Worm (Caenorhabditis elegans) whole organism, L1 larva: ENCODE data around the gene R01E6.2.

ENCODE experiments used
- C16A3.4 ChIP-seq: fragments of 150-350 bp; optimal IDR thresholded peaks from 2 replicates; lab custom pipeline; 2014; ENCODE audit warnings: missing biosample characterization, missing genetic modification characterization
- aha-1 ChIP-seq: fragments of 150-350 bp; optimal IDR thresholded peaks from 2 replicates; lab custom pipeline; 2014; ENCODE audit warnings: missing biosample characterization, missing genetic modification characterization
- aly-2 ChIP-seq: fragments of 150-350 bp; optimal IDR thresholded peaks from 2 replicates; lab custom pipeline; 2014; ENCODE audit warnings: missing biosample characterization, missing genetic modification characterization
- ama-1 ChIP-seq: fragments of 150-350 bp; optimal IDR thresholded peaks from 2 replicates; lab custom pipeline; 2014
- ceh-90 ChIP-seq: sonication (generic microtip); optimal IDR thresholded peaks from 2 replicates; lab custom pipeline; 2016; ENCODE audit warnings: missing genetic modification characterization, missing compliant biosample characterization
- egl-27 ChIP-seq, 2 experiments: fragments of 150-350 bp in 1 of 2; sonication (generic microtip); optimal IDR thresholded peaks; 3 replicates each; lab custom pipeline; 2017 to 2018; ENCODE audit warnings: missing biosample characterization in 2 of 2, missing genetic modification characterization in 2 of 2, missing genetic modification reagents in 2 of 2
- fos-1 ChIP-seq: fragments of 150-350 bp; optimal IDR thresholded peaks from 2 replicates; lab custom pipeline; 2014; ENCODE audit warnings: missing biosample characterization, missing genetic modification characterization
- lir-3 ChIP-seq: sonication (generic microtip); optimal IDR thresholded peaks from 2 replicates; lab custom pipeline; 2016; ENCODE audit warnings: mild to moderate bottlenecking, missing genetic modification characterization, moderate library complexity, missing compliant biosample characterization; ENCODE audit not compliant: poor library complexity
- lsy-2 ChIP-seq, 2 experiments: fragments of 150-350 bp; optimal IDR thresholded peaks; 2 replicates each; lab custom pipeline; 2014; ENCODE audit warnings: missing biosample characterization in 2 of 2, missing genetic modification characterization in 2 of 2
- mdl-1 ChIP-seq, 2 experiments: fragments of 150-350 bp; optimal IDR thresholded peaks; 2 replicates each; lab custom pipeline; 2014 to 2017; ENCODE audit warnings: missing biosample characterization in 2 of 2, missing genetic modification characterization in 2 of 2, inconsistent platforms in 1 of 2
- snpc-4 ChIP-seq: fragments of 150-350 bp; optimal IDR thresholded peaks from 2 replicates; lab custom pipeline; 2014; ENCODE audit warnings: missing biosample characterization, missing genetic modification characterization
- tbx-2 ChIP-seq: sonication (generic microtip); optimal IDR thresholded peaks from 2 replicates; lab custom pipeline; 2016; ENCODE audit warnings: missing genetic modification characterization, missing compliant biosample characterization
- unc-130 ChIP-seq: fragments of 150-350 bp; optimal IDR thresholded peaks from 2 replicates; lab custom pipeline; 2017; ENCODE audit warnings: missing biosample characterization, missing genetic modification characterization, inconsistent platforms

DNA sequence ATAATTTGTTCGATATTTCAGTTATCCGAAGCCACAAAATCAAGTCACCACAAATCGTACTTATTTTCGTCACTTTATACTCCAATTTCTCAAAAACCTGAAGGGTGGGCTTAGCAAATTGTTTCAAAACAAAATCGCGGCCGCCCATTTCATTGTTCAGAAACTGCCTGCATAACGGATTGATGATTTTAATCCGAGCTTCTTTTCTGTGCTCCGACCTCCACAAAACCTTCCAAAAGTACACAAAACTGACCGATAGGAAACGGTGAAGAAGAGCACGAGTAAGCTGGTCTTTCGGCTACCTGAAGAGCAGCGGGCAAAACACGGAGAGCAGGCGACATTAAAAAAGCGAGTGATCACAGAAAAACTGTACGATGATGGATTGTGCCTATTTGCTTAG, at the start of gene R01E6.2:
- TF ChIP-seq egl-27 (tag; optimal IDR thresholded peaks at IDR 0.05; lab: Kevin White, UChicago) (no peak), ceh-90 (tag; lab: Kevin White, UChicago) (no peak), unc-130 (no peak), tbx-2 (tag; lab: Kevin White, UChicago) (no peak), mdl-1 (tag; optimal IDR thresholded peaks at IDR 0.05; lab: Kevin White, UChicago) (no peak), lir-3 (tag; lab: Kevin White, UChicago) (no peak), aha-1 (tag; lab: Kevin White, UChicago) (no peak), C16A3.4 (tag; lab: Kevin White, UChicago) (no peak), fos-1 (tag; lab: Kevin White, UChicago) (no peak), lsy-2 (tag; optimal IDR thresholded peaks at IDR 0.05; lab: Kevin White, UChicago) (no peak), snpc-4 (no peak), aly-2 (tag; lab: Kevin White, UChicago) (no peak), ama-1 (lab: Kevin White, UChicago) (no peak)
